Fruit fly (Drosophila melanogaster): Measurements from ENCODE around the gene CG42353.

Gene CG42353

dm6 chrX:16091431-16091990, 13.2 kb downstream of the CG42353 start, which contains the start of gene Tob (continued):
- no peak for TF ChIP-seq toy (GFP tag; IDR thresholded peaks at IDR 0.05)
- peak; percentile 3 for TF ChIP-seq Side (GFP tag; optimal IDR thresholded peaks at IDR 0.05)
- peak; percentile 41 for TF ChIP-seq HLHmδ (GFP tag; optimal IDR thresholded peaks at IDR 0.05)
- no peak for TF ChIP-seq CG30020 (tag; optimal IDR thresholded peaks at IDR 0.05)
- TF ChIP-seq Mad (GFP tag; optimal IDR thresholded peaks at IDR 0.05) = no peak
- TF ChIP-seq BEAF-32 (GFP tag; optimal IDR thresholded peaks at IDR 0.05) = peak; percentile 10
- TF ChIP-seq H2.0 (GFP tag; IDR thresholded peaks at IDR 0.05) = peak; percentile 21; the same call in 1 of the 2 replicates
- TF ChIP-seq knrl (GFP tag; IDR thresholded peaks at IDR 0.05; ENCODE audit: partially characterized antibody) = 0 out of 3 replicates have a peak, but pooled peaks have one; percentile 34
- no peak for TF ChIP-seq lmd (GFP tag; IDR thresholded peaks at IDR 0.05)
- no peak for TF ChIP-seq ham (GFP tag; IDR thresholded peaks at IDR 0.05)
- TF ChIP-seq phol (tag; optimal IDR thresholded peaks at IDR 0.05) = peak; percentile 18
- TF ChIP-seq CG17912 (GFP tag; optimal IDR thresholded peaks at IDR 0.05) = no peak
- no peak for TF ChIP-seq CG2712 (tag; optimal IDR thresholded peaks at IDR 0.05)
- TF ChIP-seq MTF-1 (GFP tag; optimal IDR thresholded peaks at IDR 0.05; ENCODE audit: borderline replicate concordance) = peak; percentile 52
- TF ChIP-seq en (GFP tag; optimal IDR thresholded peaks at IDR 0.05) = no peak
- no peak for TF ChIP-seq grau (tag; optimal IDR thresholded peaks at IDR 0.05)
- no peak for TF ChIP-seq fd102C (GFP tag; optimal IDR thresholded peaks at IDR 0.05)
- TF ChIP-seq Hmx (GFP tag; optimal IDR thresholded peaks at IDR 0.05) = no peak
- no peak for TF ChIP-seq pb (GFP tag; optimal IDR thresholded peaks at IDR 0.05)
- peak; percentile 19 for TF ChIP-seq Blimp-1 (GFP tag; optimal IDR thresholded peaks at IDR 0.05)
- no peak for TF ChIP-seq stwl (tag; optimal IDR thresholded peaks at IDR 0.05)
- no peak for TF ChIP-seq CG11398 (GFP tag; optimal IDR thresholded peaks at IDR 0.05)
- TF ChIP-seq Ets65A (GFP tag) = no peak
- TF ChIP-seq CG6654 (GFP tag; optimal IDR thresholded peaks at IDR 0.05) = no peak
- peak in 1 of 2 experiments; percentile 29 for TF ChIP-seq Hr78 (GFP tag; optimal IDR thresholded peaks at IDR 0.05)
- TF ChIP-seq CG31365 (tag; optimal IDR thresholded peaks at IDR 0.05) = no peak
- TF ChIP-seq CG4424 (GFP tag; optimal IDR thresholded peaks at IDR 0.05) = no peak
- no peak for TF ChIP-seq gt (GFP tag; IDR thresholded peaks at IDR 0.05)
- TF ChIP-seq nerfin-2 (GFP tag; IDR thresholded peaks at IDR 0.05; ENCODE audit: partially characterized antibody) = no peak
- TF ChIP-seq E2f2 (GFP tag; IDR thresholded peaks at IDR 0.05) = peak; percentile 36; the same call in 1 of the 2 replicates
- peak; percentile 23 for TF ChIP-seq Vsx1 (GFP tag; optimal IDR thresholded peaks at IDR 0.05)
- no peak for TF ChIP-seq tin (GFP tag; optimal IDR thresholded peaks at IDR 0.05)
- peak; percentile 27 for TF ChIP-seq CrebB (tag; optimal IDR thresholded peaks at IDR 0.05)
- TF ChIP-seq HLH4C (GFP tag; IDR thresholded peaks at IDR 0.05; ENCODE audit: partially characterized antibody) = peak; percentile 34; the same call in 1 of the 3 replicates
- peak; percentile 72 for TF ChIP-seq CG1832 (GFP tag; optimal IDR thresholded peaks at IDR 0.05)
- peak; percentile 4 for TF ChIP-seq CG10979 (tag; optimal IDR thresholded peaks at IDR 0.05)
- no peak for TF ChIP-seq Sry-δ (GFP tag; optimal IDR thresholded peaks at IDR 0.05)
- no peak; the same call in 1 of the 2 replicates for TF ChIP-seq bbx (GFP tag; IDR thresholded peaks at IDR 0.05; ENCODE audit: partially characterized antibody)
- no peak for TF ChIP-seq run (tag; optimal IDR thresholded peaks at IDR 0.05)
- TF ChIP-seq sc (optimal IDR thresholded peaks at IDR 0.05) = no peak
- TF ChIP-seq sc (GFP tag; optimal IDR thresholded peaks at IDR 0.05) = no peak
- peak; percentile 11 for TF ChIP-seq Antp (GFP tag; optimal IDR thresholded peaks at IDR 0.05)
- no peak for TF ChIP-seq CG3847 (GFP tag; IDR thresholded peaks at IDR 0.05)
- TF ChIP-seq CG2678 (tag; optimal IDR thresholded peaks at IDR 0.05) = peak; percentile 17
- no peak for TF ChIP-seq unpg (GFP tag; optimal IDR thresholded peaks at IDR 0.05)
- TF ChIP-seq CG15514 (GFP tag; optimal IDR thresholded peaks at IDR 0.05) = peak; percentile 62
- no peak for TF ChIP-seq CG14965 (GFP tag; optimal IDR thresholded peaks at IDR 0.05; ENCODE audit: borderline replicate concordance)
- TF ChIP-seq CG6254 (GFP tag; optimal IDR thresholded peaks at IDR 0.05) = no peak
- no peak for TF ChIP-seq oc (tag; optimal IDR thresholded peaks at IDR 0.05)
